Worm (Caenorhabditis elegans) whole organism, L3 larva: Measurements from ENCODE around the gene nhr-93.

Experiments
- ZK546.5 ChIP-seq: sonication (generic microtip); optimal IDR thresholded peaks from 2 replicates; lab custom pipeline; 2017; ENCODE audit warnings: missing biosample characterization, missing genetic modification characterization
- ama-1 ChIP-seq: fragments of 150-350 bp; optimal IDR thresholded peaks from 2 replicates; lab custom pipeline; 2018
- daf-12 ChIP-seq: fragments of 150-350 bp; optimal IDR thresholded peaks from 2 replicates; lab custom pipeline; 2014; ENCODE audit warnings: missing biosample characterization, missing genetic modification reagents, missing genetic modification characterization
- egl-27 ChIP-seq: sonication (generic microtip); optimal IDR thresholded peaks from 4 replicates; lab custom pipeline; 2017; ENCODE audit warnings: missing biosample characterization, missing genetic modification reagents, missing genetic modification characterization
- elt-1 ChIP-seq: fragments of 150-350 bp; optimal IDR thresholded peaks from 2 replicates; lab custom pipeline; 2014; ENCODE audit warnings: missing biosample characterization, missing genetic modification characterization
- hmg-11 ChIP-seq: sonication (generic microtip); optimal IDR thresholded peaks from 2 replicates; lab custom pipeline; 2016; ENCODE audit warnings: missing genetic modification characterization, missing compliant biosample characterization
- lin-39 ChIP-seq: fragments of 150-350 bp; optimal IDR thresholded peaks from 2 replicates; lab custom pipeline; 2018; ENCODE audit warnings: missing biosample characterization, missing genetic modification reagents, missing genetic modification characterization
- nhr-12 ChIP-seq: fragments of 150-350 bp; optimal IDR thresholded peaks from 2 replicates; lab custom pipeline; 2014; ENCODE audit warnings: missing biosample characterization, missing genetic modification characterization
- nhr-43 ChIP-seq: sonication (generic microtip); optimal IDR thresholded peaks from 2 replicates; lab custom pipeline; 2016; ENCODE audit warnings: mild to moderate bottlenecking, missing genetic modification characterization, missing compliant biosample characterization; ENCODE audit not compliant: poor library complexity, severe bottlenecking
- nhr-77 ChIP-seq: fragments of 150-350 bp; optimal IDR thresholded peaks from 2 replicates; lab custom pipeline; 2014; ENCODE audit warnings: missing biosample characterization, missing genetic modification characterization
- pha-4 ChIP-seq: fragments of 150-350 bp; optimal IDR thresholded peaks from 2 replicates; lab custom pipeline; 2014; ENCODE audit warnings: missing biosample characterization, missing genetic modification reagents, missing genetic modification characterization
- pqm-1 ChIP-seq: fragments of 150-350 bp; optimal IDR thresholded peaks from 2 replicates; lab custom pipeline; 2017; ENCODE audit warnings: missing biosample characterization, missing genetic modification characterization, inconsistent platforms
- tbx-2 ChIP-seq: sonication (generic microtip); optimal IDR thresholded peaks from 2 replicates; lab custom pipeline; 2016; ENCODE audit warnings: mild to moderate bottlenecking, missing genetic modification characterization, missing compliant biosample characterization

- TF ChIP-seq hmg-11 (no peak), ama-1 (lab: Kevin White, UChicago) (no peak), pha-4 (tag; lab: Kevin White, UChicago) (no peak), daf-12 (tag; lab: Kevin White, UChicago) (no peak), tbx-2 (tag; lab: Kevin White, UChicago) (no peak), ZK546.5 (tag; lab: Kevin White, UChicago) (no peak), lin-39 (tag; lab: Kevin White, UChicago) (no peak), nhr-43 (tag; lab: Kevin White, UChicago) (no peak), egl-27 (tag; lab: Kevin White, UChicago) (no peak), pqm-1 (tag; lab: Kevin White, UChicago) (no peak), nhr-12 (tag; lab: Kevin White, UChicago) (no peak), nhr-77 (tag; lab: Kevin White, UChicago) (no peak), elt-1 (tag; lab: Kevin White, UChicago) (no peak)
Observed at ce11 chrV:3548798-3549197, 10.6 kb upstream of the nhr-93 start, which contains the start of gene srw-130.
